Fruit fly (Drosophila melanogaster) whole organism, embryonic: ENCODE results near the gene Ldsdh1.

Source experiments
- Ada2b ChIP-seq: fragments of 200-800 bp; sonication (Bioruptor generic); IDR thresholded peaks from 2 replicates; pipeline ENCODE4 v1.3.6; 2022; ENCODE audit warnings: missing biosample characterization, missing genetic modification characterization
- CG10274 ChIP-seq: fragments of 200-800 bp; sonication (Bioruptor generic); optimal IDR thresholded peaks from 3 replicates; lab custom pipeline; 2017; ENCODE audit warnings: missing biosample characterization, mild to moderate bottlenecking, missing genetic modification characterization
- CG10543 ChIP-seq: fragments of 200-800 bp; sonication (Bioruptor generic); optimal IDR thresholded peaks from 3 replicates; lab custom pipeline; 2017; ENCODE audit warnings: missing biosample characterization, mild to moderate bottlenecking, missing genetic modification characterization, moderate library complexity
- CG11247 ChIP-seq: fragments of 200-800 bp; sonication (Bioruptor generic); IDR thresholded peaks from 2 replicates; pipeline ENCODE4 v1.3.6; 2022; ENCODE audit warnings: missing biosample characterization, missing genetic modification characterization
- CG11560 ChIP-seq: fragments of 200-800 bp; sonication (Bioruptor generic); IDR thresholded peaks from 3 replicates; pipeline ENCODE4 v1.3.6; 2022; ENCODE audit warnings: missing biosample characterization, missing genetic modification characterization
- CG12155 ChIP-seq: fragments of 200-800 bp; sonication (Bioruptor generic); optimal IDR thresholded peaks from 3 replicates; lab custom pipeline; 2016; ENCODE audit warnings: missing biosample characterization, missing genetic modification characterization
- CG12391 ChIP-seq: fragments of 200-800 bp; sonication (Bioruptor generic); optimal IDR thresholded peaks from 3 replicates; lab custom pipeline; 2018; ENCODE audit warnings: missing biosample characterization, mild to moderate bottlenecking, missing genetic modification characterization, moderate library complexity
- CG13424 ChIP-seq: fragments of 200-800 bp; sonication (Bioruptor generic); optimal IDR thresholded peaks from 2 replicates; lab custom pipeline; 2019; ENCODE audit warnings: missing biosample characterization, mild to moderate bottlenecking, missing genetic modification characterization, moderate library complexity
- CG15696 ChIP-seq: fragments of 200-800 bp; sonication (Bioruptor generic); optimal IDR thresholded peaks from 2 replicates; lab custom pipeline; 2019; ENCODE audit warnings: missing biosample characterization, mild to moderate bottlenecking, missing genetic modification characterization, moderate library complexity
- CG3726 ChIP-seq: fragments of 200-800 bp; sonication (Bioruptor generic); IDR thresholded peaks from 3 replicates; pipeline ENCODE4, ENCODE4 v1.3.6; 2022; ENCODE audit warnings: missing biosample characterization, missing genetic modification characterization
- CG4730 ChIP-seq: fragments of 200-800 bp; sonication (Bioruptor generic); IDR thresholded peaks from 2 replicates; pipeline ENCODE4 v1.3.6; 2022; ENCODE audit warnings: missing biosample characterization, missing genetic modification characterization
- CG4854 ChIP-seq: fragments of 200-800 bp; sonication (Bioruptor generic); optimal IDR thresholded peaks from 2 replicates; lab custom pipeline; 2016; ENCODE audit warnings: missing biosample characterization, missing genetic modification characterization, inconsistent platforms
- CG6683 ChIP-seq: fragments of 200-800 bp; sonication (Bioruptor generic); optimal IDR thresholded peaks from 2 replicates; lab custom pipeline; 2017; ENCODE audit warnings: missing biosample characterization, mild to moderate bottlenecking, missing genetic modification characterization, missing genetic modification reagents
- CG6854 ChIP-seq: fragments of 200-800 bp; sonication (Bioruptor generic); optimal IDR thresholded peaks from 3 replicates; lab custom pipeline; 2017; ENCODE audit warnings: missing biosample characterization, mild to moderate bottlenecking, missing genetic modification characterization
- CG7745 ChIP-seq: fragments of 200-800 bp; sonication (Bioruptor generic); optimal IDR thresholded peaks from 2 replicates; lab custom pipeline; 2018; ENCODE audit warnings: missing biosample characterization, mild to moderate bottlenecking, missing genetic modification characterization, moderate library complexity
- CG7786 ChIP-seq: fragments of 200-800 bp; sonication (Bioruptor generic); optimal IDR thresholded peaks from 2 replicates; lab custom pipeline; 2016; ENCODE audit warnings: missing biosample characterization, missing genetic modification characterization
- CG7839 ChIP-seq: fragments of 200-800 bp; sonication (Bioruptor generic); optimal IDR thresholded peaks from 3 replicates; lab custom pipeline; 2018; ENCODE audit warnings: missing biosample characterization, mild to moderate bottlenecking, missing genetic modification characterization, moderate library complexity
- CG9727 ChIP-seq: fragments of 200-800 bp; sonication (Bioruptor generic); optimal IDR thresholded peaks from 3 replicates; lab custom pipeline; 2017; ENCODE audit warnings: missing biosample characterization, mild to moderate bottlenecking, missing genetic modification characterization
- CHES-1-like ChIP-seq: fragments of 200-800 bp; sonication (Bioruptor generic); optimal IDR thresholded peaks from 2 replicates; lab custom pipeline; 2016; ENCODE audit warnings: missing biosample characterization, missing genetic modification characterization
- Dip3 ChIP-seq: fragments of 200-800 bp; sonication (Bioruptor generic); optimal IDR thresholded peaks from 3 replicates; lab custom pipeline; 2016; ENCODE audit warnings: missing biosample characterization, missing genetic modification characterization
- Doc3 ChIP-seq: fragments of 200-800 bp; sonication (Bioruptor generic); IDR thresholded peaks from 3 replicates; pipeline ENCODE4 v1.3.6; 2022; ENCODE audit warnings: missing biosample characterization, missing genetic modification characterization; ENCODE audit not compliant: partially characterized antibody
- E2f2 ChIP-seq: fragments of 200-800 bp; sonication (Bioruptor generic); IDR thresholded peaks from 2 replicates; pipeline ENCODE4 v1.3.6; 2022; ENCODE audit warnings: missing biosample characterization, missing genetic modification characterization
- Fer3 ChIP-seq: fragments of 200-800 bp; sonication (Bioruptor generic); optimal IDR thresholded peaks from 2 replicates; lab custom pipeline; 2018; ENCODE audit warnings: missing biosample characterization, mild to moderate bottlenecking, missing genetic modification characterization, moderate library complexity
- Gsc ChIP-seq: fragments of 200-800 bp; sonication (Bioruptor generic); IDR thresholded peaks from 2 replicates; pipeline ENCODE4 v1.3.6; 2022; ENCODE audit warnings: missing biosample characterization, missing genetic modification characterization
- HmgZ ChIP-seq: fragments of 200-800 bp; sonication (Bioruptor generic); optimal IDR thresholded peaks from 2 replicates; lab custom pipeline; 2018; ENCODE audit warnings: missing biosample characterization, mild to moderate bottlenecking, missing genetic modification characterization
- MBD-R2 ChIP-seq: fragments of 200-800 bp; sonication (Bioruptor generic); IDR thresholded peaks from 2 replicates; pipeline ENCODE4 v1.3.6; 2022; ENCODE audit warnings: missing biosample characterization, missing genetic modification characterization
- MESR4 ChIP-seq: fragments of 200-800 bp; sonication (Bioruptor generic); optimal IDR thresholded peaks from 2 replicates; lab custom pipeline; 2018; ENCODE audit warnings: missing biosample characterization, mild to moderate bottlenecking, missing genetic modification characterization, moderate library complexity
- Neu2 ChIP-seq: fragments of 200-800 bp; sonication (Bioruptor generic); optimal IDR thresholded peaks from 3 replicates; lab custom pipeline; 2016; ENCODE audit warnings: missing biosample characterization, missing genetic modification characterization, borderline replicate concordance
- Oli ChIP-seq: fragments of 200-800 bp; sonication (Bioruptor generic); optimal IDR thresholded peaks from 2 replicates; lab custom pipeline; 2018; ENCODE audit warnings: missing biosample characterization, mild to moderate bottlenecking, missing genetic modification characterization, moderate library complexity
- Ptx1 ChIP-seq: fragments of 200-800 bp; sonication (Bioruptor generic); IDR thresholded peaks from 2 replicates; pipeline ENCODE4 v1.3.6; 2022; ENCODE audit warnings: missing biosample characterization, missing genetic modification characterization
- Sin3A ChIP-seq: fragments of >200 bp; optimal IDR thresholded peaks from 2 replicates; lab custom pipeline; 2018
- Sry-δ ChIP-seq: fragments of 200-800 bp; sonication (Bioruptor generic); optimal IDR thresholded peaks from 2 replicates; lab custom pipeline; 2016; ENCODE audit warnings: missing biosample characterization, missing genetic modification characterization
- al ChIP-seq: fragments of 200-800 bp; sonication (Bioruptor generic); IDR thresholded peaks from 2 replicates; pipeline ENCODE4 v1.3.6; 2022; ENCODE audit warnings: missing biosample characterization, missing genetic modification characterization
- ash1 ChIP-seq: fragments of 200-800 bp; sonication (Bioruptor generic); optimal IDR thresholded peaks from 2 replicates; lab custom pipeline; 2018; ENCODE audit warnings: missing biosample characterization, mild to moderate bottlenecking, missing genetic modification characterization
- bab2 ChIP-seq: fragments of 200-800 bp; sonication (Bioruptor generic); optimal IDR thresholded peaks from 2 replicates; lab custom pipeline; 2016; ENCODE audit warnings: missing biosample characterization, missing genetic modification characterization
- crp ChIP-seq, 2 experiments: fragments of 200-800 bp; sonication (Bioruptor generic); optimal IDR thresholded peaks; 2 replicates in 1 of 2; 3 replicates in 1 of 2; lab custom pipeline; 2017; ENCODE audit warnings: missing biosample characterization in 2 of 2, missing genetic modification characterization in 2 of 2, mild to moderate bottlenecking in 1 of 2, moderate library complexity in 1 of 2
- dati ChIP-seq: fragments of 200-800 bp; sonication (Bioruptor generic); IDR thresholded peaks from 2 replicates; pipeline ENCODE4 v1.3.6; 2022; ENCODE audit warnings: missing biosample characterization, missing genetic modification characterization
- en ChIP-seq: fragments of 200-800 bp; sonication (Bioruptor generic); optimal IDR thresholded peaks from 2 replicates; lab custom pipeline; 2016; ENCODE audit warnings: missing biosample characterization, missing genetic modification characterization
- fd102C ChIP-seq: fragments of 200-800 bp; sonication (Bioruptor generic); optimal IDR thresholded peaks from 2 replicates; lab custom pipeline; 2018; ENCODE audit warnings: missing biosample characterization, mild to moderate bottlenecking, missing genetic modification characterization, moderate library complexity
- gfzf ChIP-seq: fragments of 200-800 bp; sonication (Bioruptor generic); optimal IDR thresholded peaks from 2 replicates; lab custom pipeline; 2016; ENCODE audit warnings: missing biosample characterization, mild to moderate bottlenecking, missing genetic modification characterization, moderate library complexity
- hbn ChIP-seq: fragments of 200-800 bp; sonication (Bioruptor generic); IDR thresholded peaks from 2 replicates; pipeline ENCODE4 v1.3.6; 2022; ENCODE audit warnings: missing biosample characterization, missing genetic modification characterization; ENCODE audit not compliant: partially characterized antibody
- hkb ChIP-seq, 2 experiments: fragments of 200-800 bp in 1 of 2; fragments of >200 bp in 1 of 2; sonication (Bioruptor generic) in 1 of 2; IDR thresholded peaks in 1 of 2; optimal IDR thresholded peaks in 1 of 2; 2 replicates each; pipeline versions ENCODE4 v1.3.6 to Lab custom; 2017 to 2022; ENCODE audit warnings: missing biosample characterization in 1 of 2, missing genetic modification characterization in 1 of 2
- nmo ChIP-seq: fragments of 200-800 bp; sonication (Bioruptor generic); optimal IDR thresholded peaks from 2 replicates; lab custom pipeline; 2018; ENCODE audit warnings: missing biosample characterization, mild to moderate bottlenecking, missing genetic modification characterization, moderate library complexity
- oc ChIP-seq: fragments of 200-800 bp; sonication (Bioruptor generic); optimal IDR thresholded peaks from 2 replicates; lab custom pipeline; 2018; ENCODE audit warnings: missing biosample characterization, mild to moderate bottlenecking, missing genetic modification characterization, moderate library complexity
- org-1 ChIP-seq: fragments of 200-800 bp; sonication (Bioruptor generic); optimal IDR thresholded peaks from 2 replicates; lab custom pipeline; 2017; ENCODE audit warnings: missing biosample characterization, missing genetic modification characterization
- ro ChIP-seq: fragments of 200-800 bp; sonication (Bioruptor generic); IDR thresholded peaks from 2 replicates; pipeline ENCODE4 v1.3.6; 2022; ENCODE audit warnings: missing biosample characterization, missing genetic modification characterization
- scrt ChIP-seq: fragments of 200-800 bp; sonication (Bioruptor generic); optimal IDR thresholded peaks from 2 replicates; lab custom pipeline; 2018; ENCODE audit warnings: missing biosample characterization, mild to moderate bottlenecking, missing genetic modification characterization, moderate library complexity
- sim ChIP-seq: fragments of 200-800 bp; sonication (Bioruptor generic); IDR thresholded peaks from 2 replicates; pipeline ENCODE4 v1.3.6; 2022; ENCODE audit warnings: missing biosample characterization, missing genetic modification characterization
- slou ChIP-seq: fragments of 200-800 bp; sonication (Bioruptor generic); optimal IDR thresholded peaks from 3 replicates; lab custom pipeline; 2016; ENCODE audit warnings: missing biosample characterization, missing genetic modification characterization
- slp2 ChIP-seq: fragments of 200-800 bp; sonication (Bioruptor generic); optimal IDR thresholded peaks from 2 replicates; lab custom pipeline; 2016; ENCODE audit warnings: missing biosample characterization, missing genetic modification characterization
- wor ChIP-seq: fragments of 200-800 bp; sonication (Bioruptor generic); IDR thresholded peaks from 2 replicates; pipeline ENCODE4 v1.3.6; 2022; ENCODE audit warnings: missing biosample characterization, missing genetic modification characterization

Ldsdh1 gene

DNA sequence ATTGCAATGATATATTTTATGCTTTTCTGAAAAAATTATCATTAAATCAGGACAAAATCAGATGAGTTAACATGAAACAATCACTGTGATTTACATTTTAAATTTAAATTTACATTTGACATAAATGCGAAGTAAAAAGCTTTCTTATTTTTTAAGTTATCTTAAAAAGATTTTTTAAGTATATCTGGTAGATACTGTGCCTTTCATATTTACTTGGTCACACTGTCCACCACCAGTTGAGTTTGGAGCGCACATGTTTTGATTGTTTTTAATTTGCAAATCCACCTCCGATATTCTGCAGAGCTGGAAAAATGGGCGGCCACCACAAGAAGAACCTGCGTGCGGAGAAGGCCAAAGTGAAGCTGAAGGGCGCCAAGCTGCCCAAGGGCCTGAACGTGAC lies 35.4 kb upstream of the Ldsdh1 start, which contains the start of gene CG1575 (continued):
- TF ChIP-seq org-1 (GFP tag; lab: Kevin White, UChicago) (no peak), dati (GFP tag; lab: Robert Waterston, UW) (no peak), hbn (GFP tag; lab: Robert Waterston, UW) (peak; percentile 46; the same call in 1 of the 2 replicates), gfzf (GFP tag; lab: Kevin White, UChicago) (peak; percentile 50), al (GFP tag; lab: Robert Waterston, UW) (no peak), CG7786 (GFP tag; lab: Kevin White, UChicago) (no peak), wor (GFP tag; lab: Robert Waterston, UW) (no peak), CG7745 (no peak), ro (no peak), crp (GFP tag; optimal IDR thresholded peaks at IDR 0.05; lab: Kevin White, UChicago) (peak in 1 of 2 experiments; percentile 29), CG7839 (tag; lab: Kevin White, UChicago) (no peak), Oli (tag; lab: Kevin White, UChicago) (no peak), nmo (GFP tag; lab: Kevin White, UChicago) (no peak), CG6683 (GFP tag; lab: Kevin White, UChicago) (no peak), HmgZ (no peak), E2f2 (GFP tag; lab: Robert Waterston, UW) (peak; percentile 67), CG6854 (GFP tag; lab: Kevin White, UChicago) (no peak), MESR4 (GFP tag; lab: Kevin White, UChicago) (peak; percentile 9), fd102C (no peak), CG12155 (GFP tag; lab: Kevin White, UChicago) (no peak), bab2 (GFP tag; lab: Kevin White, UChicago) (no peak), en (GFP tag; lab: Kevin White, UChicago) (no peak), scrt (peak; percentile 76), Dip3 (no peak), Ada2b (GFP tag; lab: Robert Waterston, UW) (no peak), Neu2 (no peak), Doc3 (GFP tag; lab: Robert Waterston, UW) (0 out of 3 replicates have a peak, but pooled peaks have one; percentile 20), CG4854 (GFP tag; lab: Kevin White, UChicago) (no peak), CG10543 (no peak), MBD-R2 (GFP tag; lab: Robert Waterston, UW) (peak; percentile 37; the same call in 1 of the 2 replicates), CG15696 (tag; lab: Kevin White, UChicago) (no peak), hkb (optimal IDR thresholded peaks at IDR 0.05; lab: Kevin White, UChicago) (no peak), hkb (GFP tag; IDR thresholded peaks at IDR 0.05; lab: Robert Waterston, UW) (no peak), CG11247 (GFP tag; lab: Robert Waterston, UW) (no peak), CG12391 (tag; lab: Kevin White, UChicago) (no peak), CG10274 (no peak), CG13424 (tag; lab: Kevin White, UChicago) (no peak), sim (no peak), Fer3 (tag; lab: Kevin White, UChicago) (no peak), CG11560 (tag; lab: Robert Waterston, UW) (no peak), Gsc (GFP tag; lab: Robert Waterston, UW) (no peak), CHES-1-like (GFP tag; lab: Kevin White, UChicago) (no peak), ash1 (no peak), CG4730 (GFP tag; lab: Robert Waterston, UW) (no peak), oc (no peak), CG3726 (no peak), Ptx1 (GFP tag; lab: Robert Waterston, UW) (no peak), Sry-δ (GFP tag; lab: Kevin White, UChicago) (no peak), slp2 (GFP tag; lab: Kevin White, UChicago) (no peak), CG9727 (no peak), slou (GFP tag; lab: Kevin White, UChicago) (no peak), Sin3A (lab: Kevin White, UChicago) (no peak)
